Worm (Caenorhabditis elegans) whole organism, late embryonic: ENCODE measurements around the gene irld-21.

Experiments
- C08G9.2 ChIP-seq: sonication (generic microtip); optimal IDR thresholded peaks from 2 replicates; lab custom pipeline; 2016; ENCODE audit warnings: mild to moderate bottlenecking, missing genetic modification characterization, moderate library complexity, missing compliant biosample characterization
- K02D7.2 ChIP-seq: sonication (generic microtip); optimal IDR thresholded peaks from 2 replicates; lab custom pipeline; 2017; ENCODE audit warnings: mild to moderate bottlenecking, missing genetic modification characterization, missing compliant biosample characterization
- T23F11.4 ChIP-seq: fragments of 200-800 bp; sonication (Bioruptor generic); optimal IDR thresholded peaks from 2 replicates; lab custom pipeline; 2018; ENCODE audit warnings: mild to moderate bottlenecking, missing genetic modification characterization, missing compliant biosample characterization
- Y22D7AL.16 ChIP-seq: sonication (generic microtip); optimal IDR thresholded peaks from 2 replicates; lab custom pipeline; 2016; ENCODE audit warnings: missing genetic modification characterization, missing compliant biosample characterization
- ahr-1 ChIP-seq: sonication (generic microtip); optimal IDR thresholded peaks from 2 replicates; lab custom pipeline; 2016; ENCODE audit warnings: missing genetic modification characterization, missing compliant biosample characterization
- ceh-14 ChIP-seq: sonication (generic microtip); optimal IDR thresholded peaks from 2 replicates; lab custom pipeline; 2016; ENCODE audit warnings: missing genotype, missing genetic modification characterization, missing compliant biosample characterization
- ceh-18 ChIP-seq: sonication (generic microtip); optimal IDR thresholded peaks from 2 replicates; lab custom pipeline; 2016; ENCODE audit warnings: missing genetic modification characterization, missing compliant biosample characterization
- ceh-19 ChIP-seq: fragments of 200-800 bp; sonication (Bioruptor generic); optimal IDR thresholded peaks from 2 replicates; lab custom pipeline; 2018; ENCODE audit warnings: mild to moderate bottlenecking, missing genetic modification characterization, missing compliant biosample characterization
- ceh-2 ChIP-seq: sonication (generic microtip); optimal IDR thresholded peaks from 2 replicates; lab custom pipeline; 2016; ENCODE audit warnings: missing genotype, missing genetic modification characterization, missing compliant biosample characterization
- ceh-22 ChIP-seq: sonication (generic microtip); optimal IDR thresholded peaks from 2 replicates; lab custom pipeline; 2017; ENCODE audit warnings: missing biosample characterization, missing genetic modification characterization
- ceh-31 ChIP-seq: sonication (generic microtip); optimal IDR thresholded peaks from 2 replicates; lab custom pipeline; 2016; ENCODE audit warnings: missing genetic modification characterization, missing compliant biosample characterization
- ceh-48 ChIP-seq: sonication (generic microtip); optimal IDR thresholded peaks from 2 replicates; lab custom pipeline; 2016; ENCODE audit warnings: missing genetic modification characterization, inconsistent platforms, missing compliant biosample characterization
- ceh-9 ChIP-seq: sonication (generic microtip); optimal IDR thresholded peaks from 2 replicates; lab custom pipeline; 2016; ENCODE audit warnings: mild to moderate bottlenecking, missing genetic modification characterization, inconsistent platforms, missing compliant biosample characterization
- dmd-4 ChIP-seq: sonication (generic microtip); optimal IDR thresholded peaks from 2 replicates; lab custom pipeline; 2016; ENCODE audit warnings: borderline replicate concordance, missing genetic modification characterization, missing compliant biosample characterization
- dve-1 ChIP-seq: sonication (generic microtip); optimal IDR thresholded peaks from 2 replicates; lab custom pipeline; 2017; ENCODE audit warnings: antibody characterized with exemption, mild to moderate bottlenecking, missing genetic modification characterization, missing compliant biosample characterization
- elt-2 ChIP-seq: sonication (generic microtip); optimal IDR thresholded peaks from 2 replicates; lab custom pipeline; 2016; ENCODE audit warnings: missing genetic modification reagents, missing genetic modification characterization, missing compliant biosample characterization
- elt-4 ChIP-seq: sonication (generic microtip); optimal IDR thresholded peaks from 2 replicates; lab custom pipeline; 2016; ENCODE audit warnings: missing genetic modification characterization, missing compliant biosample characterization
- eyg-1 ChIP-seq: sonication (generic microtip); optimal IDR thresholded peaks from 2 replicates; lab custom pipeline; 2016; ENCODE audit warnings: missing genotype, missing genetic modification characterization, missing compliant biosample characterization
- fkh-6 ChIP-seq: sonication (generic microtip); optimal IDR thresholded peaks from 2 replicates; lab custom pipeline; 2016; ENCODE audit warnings: missing genetic modification characterization, missing compliant biosample characterization
- gmeb-2 ChIP-seq: sonication (generic microtip); optimal IDR thresholded peaks from 2 replicates; lab custom pipeline; 2016; ENCODE audit warnings: missing genetic modification characterization, inconsistent platforms, missing compliant biosample characterization
- hlh-15 ChIP-seq: sonication (generic microtip); optimal IDR thresholded peaks from 2 replicates; lab custom pipeline; 2016; ENCODE audit warnings: missing genetic modification characterization, missing compliant biosample characterization
- hlh-30 ChIP-seq: sonication (generic microtip); optimal IDR thresholded peaks from 2 replicates; lab custom pipeline; 2017; ENCODE audit warnings: antibody characterized with exemption, missing genetic modification characterization, missing compliant biosample characterization; ENCODE audit not compliant: insufficient read depth
- hlh-6 ChIP-seq: sonication (generic microtip); optimal IDR thresholded peaks from 2 replicates; lab custom pipeline; 2016; ENCODE audit warnings: missing genotype, missing genetic modification characterization, missing compliant biosample characterization
- mec-3 ChIP-seq: sonication (generic microtip); optimal IDR thresholded peaks from 2 replicates; lab custom pipeline; 2016; ENCODE audit warnings: borderline replicate concordance, missing genetic modification characterization, missing compliant biosample characterization
- nfya-1 ChIP-seq: sonication (generic microtip); optimal IDR thresholded peaks from 2 replicates; lab custom pipeline; 2017; ENCODE audit warnings: missing genetic modification characterization, mild to moderate bottlenecking, missing compliant biosample characterization, antibody characterized with exemption, moderate library complexity
- nhr-11 ChIP-seq: fragments of 150-350 bp; optimal IDR thresholded peaks from 2 replicates; lab custom pipeline; 2014; ENCODE audit warnings: missing biosample characterization, missing genetic modification characterization
- odd-2 ChIP-seq: sonication (generic microtip); optimal IDR thresholded peaks from 2 replicates; lab custom pipeline; 2017; ENCODE audit warnings: antibody characterized with exemption, mild to moderate bottlenecking, missing genetic modification characterization, missing compliant biosample characterization
- pat-9 ChIP-seq: fragments of 200-800 bp; sonication (Bioruptor generic); optimal IDR thresholded peaks from 2 replicates; lab custom pipeline; 2018; ENCODE audit warnings: mild to moderate bottlenecking, missing genetic modification characterization, moderate library complexity, missing compliant biosample characterization
- pha-2 ChIP-seq: sonication (generic microtip); optimal IDR thresholded peaks from 2 replicates; lab custom pipeline; 2017; ENCODE audit warnings: mild to moderate bottlenecking, missing genetic modification characterization, missing compliant biosample characterization
- pha-4 ChIP-seq: fragments of 150-350 bp; optimal IDR thresholded peaks from 2 replicates; lab custom pipeline; 2018; ENCODE audit warnings: missing biosample characterization, missing genetic modification reagents, missing genetic modification characterization
- ref-2 ChIP-seq: sonication (generic microtip); optimal IDR thresholded peaks from 2 replicates; lab custom pipeline; 2016; ENCODE audit warnings: missing genetic modification characterization, missing compliant biosample characterization
- sdc-2 ChIP-seq: sonication (generic microtip); optimal IDR thresholded peaks from 2 replicates; lab custom pipeline; 2016; ENCODE audit warnings: missing genotype, missing genetic modification characterization, missing compliant biosample characterization
- sox-2 ChIP-seq: fragments of 200-800 bp; sonication (Bioruptor generic); IDR thresholded peaks from 2 replicates; pipeline ENCODE4 v1.3.6; 2022; ENCODE audit warnings: missing genetic modification reagents, missing genetic modification characterization, missing compliant biosample characterization
- syd-9 ChIP-seq: sonication (generic microtip); optimal IDR thresholded peaks from 2 replicates; lab custom pipeline; 2016; ENCODE audit warnings: mild to moderate bottlenecking, missing genetic modification characterization, moderate library complexity, missing compliant biosample characterization
- unc-3 ChIP-seq, 2 experiments: fragments of 200-800 bp in 1 of 2; sonication (Bioruptor generic) in 1 of 2; sonication (generic microtip) in 1 of 2; conservative IDR thresholded peaks in 1 of 2; optimal IDR thresholded peaks in 1 of 2; 2 replicates each; pipeline versions ENCODE4 v1.3.6 to Lab custom; 2016 to 2022; ENCODE audit warnings: missing compliant biosample characterization in 2 of 2, missing genetic modification characterization in 2 of 2, missing genetic modification reagents in 1 of 2
- unc-55 ChIP-seq: sonication (generic microtip); optimal IDR thresholded peaks from 2 replicates; lab custom pipeline; 2017; ENCODE audit warnings: missing biosample characterization, missing genetic modification reagents, missing genetic modification characterization
- unc-86 ChIP-seq: sonication (generic microtip); optimal IDR thresholded peaks from 2 replicates; lab custom pipeline; 2016; ENCODE audit warnings: missing genetic modification characterization, missing compliant biosample characterization
- zip-5 ChIP-seq: sonication (generic microtip); optimal IDR thresholded peaks from 2 replicates; lab custom pipeline; 2016; ENCODE audit warnings: missing genetic modification characterization, missing compliant biosample characterization

The irld-21 gene

ce11 chrIV:10116765-10117164 lies 5.3 kb downstream of the irld-21 start:
- no peak for TF ChIP-seq ceh-19

ce11 chrIV:10115142-10115541 lies 7.0 kb downstream of the irld-21 start, which contains the start of gene C04G2.10:
TSS of gene C04G2.10 (plus strand) at chrIV:10115442.
- TF ChIP-seq K02D7.2 (tag; lab: Kevin White, UChicago) = no peak
- no peak for TF ChIP-seq pha-4 (tag; lab: Kevin White, UChicago)
- TF ChIP-seq ceh-14 = no peak
- no peak for TF ChIP-seq ceh-48 (tag; lab: Kevin White, UChicago)
- TF ChIP-seq ceh-2 (tag; lab: Kevin White, UChicago) = no peak
- no peak for TF ChIP-seq gmeb-2
- TF ChIP-seq ceh-31 (tag; lab: Kevin White, UChicago) = no peak
- no peak for TF ChIP-seq hlh-30 (tag; lab: Kevin White, UChicago)
- no peak for TF ChIP-seq C08G9.2 (tag; lab: Kevin White, UChicago)
- no peak for TF ChIP-seq pha-2
- TF ChIP-seq ahr-1 = no peak
- TF ChIP-seq odd-2 (tag; lab: Kevin White, UChicago) = no peak
- no peak for TF ChIP-seq nhr-11
- TF ChIP-seq unc-86 (tag; lab: Kevin White, UChicago) = no peak
- TF ChIP-seq zip-5 (tag; lab: Kevin White, UChicago) = no peak
- TF ChIP-seq elt-2 (tag; lab: Kevin White, UChicago) = no peak
- TF ChIP-seq dve-1 (tag; lab: Kevin White, UChicago) = no peak
- TF ChIP-seq dmd-4 = no peak
- TF ChIP-seq unc-55 (GFP tag; lab: Kevin White, UChicago) = no peak
- TF ChIP-seq sdc-2 (tag; lab: Kevin White, UChicago) = no peak

- TF ChIP-seq eyg-1 (tag; lab: Kevin White, UChicago) (no peak), ceh-19 (no peak), ceh-18 (tag; lab: Kevin White, UChicago) (no peak), ref-2 (tag; lab: Kevin White, UChicago) (no peak), mec-3 (tag; lab: Kevin White, UChicago) (no peak), K02D7.2 (tag; lab: Kevin White, UChicago) (no peak), nfya-1 (tag; lab: Kevin White, UChicago) (no peak)
- TF ChIP-seq, all 69 proteins: peak for 0
Measured at ce11 chrIV:10112570-10112969, 9.5 kb downstream of the irld-21 start, which contains the start of gene nsph-3.2. TSS of gene nsph-3.2 (plus strand) at chrIV:10112870.

ce11 chrIV:10111441-10111840 lies 10.7 kb downstream of the irld-21 start, which contains the start of gene spch-1:
TSS of gene spch-1 (minus strand) at chrIV:10111541.
- TF ChIP-seq nfya-1 (tag; lab: Kevin White, UChicago) = no peak
- TF ChIP-seq sdc-2 (tag; lab: Kevin White, UChicago) = no peak
- no peak for TF ChIP-seq Y22D7AL.16 (tag; lab: Kevin White, UChicago)
- no peak for TF ChIP-seq ceh-9
- TF ChIP-seq ceh-18 (tag; lab: Kevin White, UChicago) = no peak

ce11 chrIV:10110870-10111269 lies 11.2 kb downstream of the irld-21 start:
- TF ChIP-seq unc-3 (GFP tag; conservative IDR thresholded peaks at IDR 0.05; lab: Robert Waterston, UW) = no peak
- TF ChIP-seq unc-3 (tag; optimal IDR thresholded peaks at IDR 0.05; lab: Kevin White, UChicago) = no peak
- no peak for TF ChIP-seq fkh-6
- no peak for TF ChIP-seq dmd-4
- no peak for TF ChIP-seq syd-9 (tag; lab: Kevin White, UChicago)
- TF ChIP-seq nhr-11 = no peak
- TF ChIP-seq T23F11.4 (GFP tag; lab: Kevin White, UChicago) = no peak
- no peak for TF ChIP-seq sox-2
- TF ChIP-seq Y22D7AL.16 (tag; lab: Kevin White, UChicago) = no peak
- TF ChIP-seq unc-86 (tag; lab: Kevin White, UChicago) = no peak
- no peak for TF ChIP-seq elt-2 (tag; lab: Kevin White, UChicago)
- no peak for TF ChIP-seq elt-4
- TF ChIP-seq hlh-6 (tag; lab: Kevin White, UChicago) = no peak
- TF ChIP-seq hlh-15 = no peak
- no peak for TF ChIP-seq pat-9 (tag; lab: Kevin White, UChicago)
- no peak for TF ChIP-seq ceh-22 (tag; lab: Kevin White, UChicago)
- no peak for TF ChIP-seq C08G9.2 (tag; lab: Kevin White, UChicago)
